Fruit fly (Drosophila melanogaster): ENCODE measurements around the gene CG40472.

The CG40472 gene

dm6 chr3L:24926882-24927281, at the start of gene CG40472:
Gene CG40472, plus strand, starts transcription at chr3L:24927130.
- no peak for TF ChIP-seq CG17801 (GFP tag; optimal IDR thresholded peaks at IDR 0.05; ENCODE audit: partially characterized antibody)

- TF ChIP-seq CG17801 (GFP tag; optimal IDR thresholded peaks at IDR 0.05; ENCODE audit: partially characterized antibody): no peak
These were observed 48.0 kb downstream of the CG40472 start for dm6 chr3L:24974970-24975369.

dm6 chr3L:24975839-24976380, 49.0 kb downstream of the CG40472 start, which contains the start of gene ND-AGGG:
Gene ND-AGGG, plus strand, starts transcription at chr3L:24976254.
- no peak for TF ChIP-seq CG17801 (GFP tag; optimal IDR thresholded peaks at IDR 0.05; ENCODE audit: partially characterized antibody)

All from ovary, adult (tissue).